Worm (Caenorhabditis elegans): ENCODE data around the gene T22F3.10.

T22F3.10 gene

DNA sequence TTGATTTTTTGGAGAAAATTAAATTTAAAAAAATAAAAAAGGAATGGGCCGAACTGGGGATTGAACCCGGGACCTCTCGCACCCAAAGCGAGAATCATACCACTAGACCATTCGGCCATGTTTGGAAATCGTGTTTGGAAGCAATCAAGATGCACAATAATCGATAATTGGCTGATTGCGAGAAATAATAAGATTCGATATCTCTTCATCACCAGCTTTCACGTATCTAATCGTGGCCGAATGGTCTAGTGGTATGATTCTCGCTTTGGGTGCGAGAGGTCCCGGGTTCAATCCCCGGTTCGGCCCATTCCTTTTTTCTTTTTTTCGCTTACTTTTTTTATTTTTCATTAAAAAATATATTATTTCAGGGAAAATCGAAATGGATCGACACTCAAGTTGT is 29.5 kb downstream of the T22F3.10 start (continued):
- TF ChIP-seq Y48G9A.11 (GFP tag; IDR thresholded peaks at IDR 0.05) = peak; percentile 70; the same call in 1 of the 2 replicates
- no peak for TF ChIP-seq nhr-41 (GFP tag; IDR thresholded peaks at IDR 0.05)
- TF ChIP-seq F44E2.7 (GFP tag; IDR thresholded peaks at IDR 0.05) = 0 out of 2 replicates have a peak, but pooled peaks have one; percentile 7
- TF ChIP-seq spr-1 (tag; optimal IDR thresholded peaks at IDR 0.05) = no peak
- no peak for TF ChIP-seq php-3 (GFP tag; IDR thresholded peaks at IDR 0.05)
- no peak for TF ChIP-seq mdl-1 (tag; optimal IDR thresholded peaks at IDR 0.05)
- no peak for TF ChIP-seq sdz-12 (GFP tag; optimal IDR thresholded peaks at IDR 0.05)
- TF ChIP-seq skn-1 (tag; optimal IDR thresholded peaks at IDR 0.05) = no peak
- peak; percentile 62 for TF ChIP-seq F49E8.2 (tag; optimal IDR thresholded peaks at IDR 0.05; ENCODE audit: borderline replicate concordance)

DNA sequence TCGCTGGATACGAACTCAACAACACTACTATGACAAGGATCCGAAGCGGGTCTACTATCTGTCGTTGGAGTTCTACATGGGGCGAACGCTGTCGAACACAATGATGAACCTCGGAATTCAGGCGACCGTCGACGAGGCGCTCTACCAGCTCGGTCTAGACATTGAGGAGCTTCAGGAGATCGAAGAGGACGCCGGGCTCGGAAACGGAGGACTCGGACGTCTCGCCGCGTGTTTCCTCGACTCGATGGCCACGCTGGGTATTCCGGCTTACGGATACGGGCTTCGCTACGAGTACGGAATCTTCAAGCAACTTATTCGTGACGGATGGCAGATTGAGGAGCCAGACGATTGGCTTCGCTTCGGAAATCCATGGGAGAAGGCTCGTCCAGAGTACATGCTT is 29.9 kb downstream of the T22F3.10 start:
- TF ChIP-seq unc-62 (GFP tag; optimal IDR thresholded peaks at IDR 0.05 in 1 of 2) = peak in 1 of 2 experiments; percentile 75
- TF ChIP-seq unc-62 (tag; optimal IDR thresholded peaks at IDR 0.05) = no peak
- no peak for TF ChIP-seq snpc-4 (tag; optimal IDR thresholded peaks at IDR 0.05)
- TF ChIP-seq zip-2 (tag; optimal IDR thresholded peaks at IDR 0.05) = no peak
- TF ChIP-seq set-16 (GFP tag; IDR thresholded peaks at IDR 0.05) = peak; percentile 80

DNA sequence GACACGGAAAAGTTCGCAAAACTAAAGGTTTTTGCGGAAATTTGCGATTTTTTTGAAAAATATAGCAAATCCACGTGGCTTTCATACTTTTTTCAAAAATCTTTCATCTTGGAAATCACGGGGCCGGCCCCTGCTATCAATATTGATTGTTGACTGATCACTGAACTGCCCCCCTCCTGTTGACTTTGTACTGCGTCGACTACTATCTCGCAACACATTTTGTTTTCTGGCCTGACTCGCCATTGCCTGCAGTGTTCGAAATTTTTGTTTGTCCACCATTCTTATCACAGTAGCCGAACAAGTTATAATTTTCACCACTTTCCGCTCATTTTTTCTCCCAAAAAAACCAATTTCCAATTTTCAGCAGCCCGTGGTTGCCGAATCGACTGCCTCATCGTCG is 30.5 kb downstream of the T22F3.10 start:
- TF ChIP-seq ctbp-1 (GFP tag; IDR thresholded peaks at IDR 0.05) = no peak
- no peak for TF ChIP-seq mep-1 (tag; optimal IDR thresholded peaks at IDR 0.05)
- no peak for TF ChIP-seq T26A8.4 (GFP tag; IDR thresholded peaks at IDR 0.05)
- no peak for TF ChIP-seq F10B5.3 (tag; optimal IDR thresholded peaks at IDR 0.05)
- no peak for TF ChIP-seq nhr-42 (GFP tag; IDR thresholded peaks at IDR 0.05)
- TF ChIP-seq D1046.2 (GFP tag; IDR thresholded peaks at IDR 0.05) = no peak
- no peak for TF ChIP-seq saeg-2 (GFP tag; IDR thresholded peaks at IDR 0.05)
- no peak for TF ChIP-seq lin-39 (tag; optimal IDR thresholded peaks at IDR 0.05)
- TF ChIP-seq lin-29 (GFP tag; IDR thresholded peaks at IDR 0.05) = no peak
- no peak for TF ChIP-seq R02D3.7 (tag; optimal IDR thresholded peaks at IDR 0.05)
- TF ChIP-seq nhr-77 (tag; optimal IDR thresholded peaks at IDR 0.05) = no peak
- no peak for TF ChIP-seq arid-1 (GFP tag; conservative IDR thresholded peaks at IDR 0.05)
- TF ChIP-seq daf-12 (tag; optimal IDR thresholded peaks at IDR 0.05) = no peak
- TF ChIP-seq hlh-11 (tag; optimal IDR thresholded peaks at IDR 0.05) = peak; percentile 9
- no peak for TF ChIP-seq madf-9 (GFP tag; conservative IDR thresholded peaks at IDR 0.05)
- no peak for TF ChIP-seq zip-11 (GFP tag; IDR thresholded peaks at IDR 0.05)
- no peak for TF ChIP-seq ceh-28 (tag; optimal IDR thresholded peaks at IDR 0.05)
- TF ChIP-seq dmd-9 (GFP tag; IDR thresholded peaks at IDR 0.05) = no peak
- TF ChIP-seq lin-1 (GFP tag; IDR thresholded peaks at IDR 0.05) = no peak
- TF ChIP-seq ZK546.5 (tag; optimal IDR thresholded peaks at IDR 0.05) = no peak
- TF ChIP-seq attf-4 (tag; optimal IDR thresholded peaks at IDR 0.05) = no peak
- no peak for TF ChIP-seq gei-8 (GFP tag; optimal IDR thresholded peaks at IDR 0.05)
- no peak for TF ChIP-seq ztf-11 (tag; optimal IDR thresholded peaks at IDR 0.05)
- no peak for TF ChIP-seq rbr-2 (tag; optimal IDR thresholded peaks at IDR 0.05)
- TF ChIP-seq set-16 (GFP tag; IDR thresholded peaks at IDR 0.05) = no peak
- TF ChIP-seq ceh-32 (tag; optimal IDR thresholded peaks at IDR 0.05; ENCODE audit: poor library complexity) = no peak
- no peak for TF ChIP-seq nhr-102 (tag; optimal IDR thresholded peaks at IDR 0.05)
- no peak for TF ChIP-seq nhr-11 (tag; optimal IDR thresholded peaks at IDR 0.05)
- no peak for TF ChIP-seq mdt-29 (GFP tag; IDR thresholded peaks at IDR 0.05)
- TF ChIP-seq lsy-2 (tag; optimal IDR thresholded peaks at IDR 0.05) = no peak
- TF ChIP-seq ceh-44 (GFP tag; IDR thresholded peaks at IDR 0.05) = no peak
- peak; percentile 20 for TF ChIP-seq nhr-28 (tag; optimal IDR thresholded peaks at IDR 0.05)
- TF ChIP-seq ceh-62 (tag; optimal IDR thresholded peaks at IDR 0.05) = no peak
- peak; percentile 35 for TF ChIP-seq dve-1 (tag; optimal IDR thresholded peaks at IDR 0.05; ENCODE audit: insufficient read depth)
- peak; percentile 36 for TF ChIP-seq hlh-30 (tag; optimal IDR thresholded peaks at IDR 0.05; ENCODE audit: insufficient read depth)
- no peak for TF ChIP-seq Y5F2A.4 (GFP tag; optimal IDR thresholded peaks at IDR 0.05)
- peak in 1 of 2 experiments; percentile 4 for TF ChIP-seq mdl-1 (tag; optimal IDR thresholded peaks at IDR 0.05)
- TF ChIP-seq dmd-8 (GFP tag; IDR thresholded peaks at IDR 0.05) = no peak
- no peak for TF ChIP-seq skn-1 (tag; optimal IDR thresholded peaks at IDR 0.05)

Data from whole organism, L4 larva.